Worm (Caenorhabditis elegans) whole organism, midembryonic: ENCODE data around the gene F54D12.10.

Source experiments
- T22C8.4 ChIP-seq: fragments of 200-800 bp; sonication (Bioruptor generic); IDR thresholded peaks from 2 replicates; pipeline ENCODE4 v1.3.6; 2022; ENCODE audit warnings: missing genetic modification characterization, missing compliant biosample characterization
- cog-1 ChIP-seq: sonication (generic microtip); optimal IDR thresholded peaks from 2 replicates; lab custom pipeline; 2016; ENCODE audit warnings: missing genetic modification characterization, missing compliant biosample characterization
- flt-1 ChIP-seq: fragments of 200-800 bp; sonication (Bioruptor generic); IDR thresholded peaks from 2 replicates; pipeline ENCODE4 v1.3.6; 2022; ENCODE audit warnings: missing genetic modification characterization, missing compliant biosample characterization
- klf-2 ChIP-seq: fragments of 200-800 bp; sonication (Bioruptor generic); conservative IDR thresholded peaks from 2 replicates; pipeline ENCODE4 v1.3.6; 2022; ENCODE audit warnings: missing genetic modification reagents, missing genetic modification characterization, missing compliant biosample characterization
- med-1 ChIP-seq: sonication (generic microtip); optimal IDR thresholded peaks from 2 replicates; lab custom pipeline; 2017; ENCODE audit warnings: missing genetic modification characterization, mild to moderate bottlenecking, missing compliant biosample characterization, antibody characterized with exemption, missing genetic modification reagents; ENCODE audit not compliant: insufficient read depth
- ref-1 ChIP-seq: fragments of 200-800 bp; sonication (Bioruptor generic); conservative IDR thresholded peaks from 2 replicates; pipeline ENCODE4 v1.3.6; 2022; ENCODE audit warnings: missing genetic modification reagents, missing genetic modification characterization, missing compliant biosample characterization
- tab-1 ChIP-seq: fragments of 200-800 bp; sonication (Bioruptor generic); IDR thresholded peaks from 2 replicates; pipeline ENCODE4 v1.3.6; 2022; ENCODE audit warnings: missing genetic modification characterization, missing compliant biosample characterization
- ztf-23 ChIP-seq: fragments of 200-800 bp; sonication (Bioruptor generic); IDR thresholded peaks from 2 replicates; pipeline ENCODE4 v1.3.6; 2022; ENCODE audit warnings: missing genetic modification reagents, missing genetic modification characterization, missing compliant biosample characterization
- ztf-29 ChIP-seq: fragments of 200-800 bp; sonication (Bioruptor generic); IDR thresholded peaks from 2 replicates; pipeline ENCODE4 v1.3.6; 2022; ENCODE audit warnings: missing genetic modification reagents, missing genetic modification characterization, missing compliant biosample characterization

The F54D12.10 gene

DNA sequence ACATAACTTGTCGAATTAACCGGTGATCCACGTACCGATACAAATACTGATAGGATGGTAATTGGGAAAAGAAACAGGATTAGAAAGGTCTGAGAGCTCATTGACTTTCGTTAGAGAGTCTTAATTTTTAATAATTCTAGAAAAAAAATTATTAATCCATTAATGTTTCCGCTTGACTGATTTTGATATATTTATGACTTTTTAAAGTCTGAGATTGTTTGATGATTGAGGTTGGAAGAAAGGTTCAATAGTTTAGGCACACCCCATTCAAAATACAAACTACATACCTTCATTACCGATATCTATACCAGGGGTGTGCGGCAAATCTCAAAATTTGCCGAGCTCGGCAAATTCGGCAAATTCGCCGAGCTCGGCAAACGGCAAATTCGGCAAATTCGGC lies at the start of gene F54D12.10:
Gene F54D12.10, minus strand, starts transcription at position 101 of the 400 bp plus-strand sequence.
- TF ChIP-seq tab-1 (GFP tag; lab: Robert Waterston, UW), result no peak
- no peak for TF ChIP-seq T22C8.4 (GFP tag; lab: Robert Waterston, UW)
- no peak for TF ChIP-seq cog-1 (tag; lab: Kevin White, UChicago)
- TF ChIP-seq ref-1 (GFP tag; lab: Robert Waterston, UW), result no peak
- TF ChIP-seq ztf-23 (GFP tag; lab: Robert Waterston, UW), result no peak
- TF ChIP-seq med-1 (GFP tag; lab: Kevin White, UChicago), result no peak
- TF ChIP-seq flt-1 (GFP tag; lab: Robert Waterston, UW), result no peak
- no peak for TF ChIP-seq klf-2 (GFP tag; lab: Robert Waterston, UW)
- no peak for TF ChIP-seq ztf-29 (GFP tag; lab: Robert Waterston, UW)

DNA sequence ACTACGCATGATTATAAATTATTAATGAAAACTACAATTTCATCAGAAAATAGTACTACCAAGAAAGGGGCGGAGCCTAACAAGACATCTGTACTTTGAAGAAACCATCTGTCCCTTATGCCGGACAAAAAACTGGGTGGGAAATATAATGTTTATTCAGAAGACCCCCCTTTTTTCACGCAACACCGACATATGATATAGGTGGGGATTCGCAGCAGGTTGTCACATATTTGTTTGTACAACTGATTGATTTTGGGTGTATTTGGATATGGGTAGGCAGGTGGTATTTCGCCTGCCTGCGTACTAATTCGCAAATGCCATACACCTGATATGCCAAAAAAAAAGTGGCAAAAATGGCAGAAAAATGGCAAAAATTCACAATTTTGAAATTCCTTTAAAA lies 45.5 kb upstream of the F54D12.10 start, which contains the start of gene Y51H7C.10:
Gene Y51H7C.10, minus strand, starts transcription at position 101 of the 400 bp plus-strand sequence.
- TF ChIP-seq med-1 (GFP tag; lab: Kevin White, UChicago) (no peak), tab-1 (GFP tag; lab: Robert Waterston, UW) (no peak), ztf-23 (GFP tag; lab: Robert Waterston, UW) (no peak), T22C8.4 (GFP tag; lab: Robert Waterston, UW) (no peak), ref-1 (GFP tag; lab: Robert Waterston, UW) (no peak), flt-1 (GFP tag; lab: Robert Waterston, UW) (no peak), cog-1 (tag; lab: Kevin White, UChicago) (no peak), klf-2 (GFP tag; lab: Robert Waterston, UW) (no peak), ztf-29 (GFP tag; lab: Robert Waterston, UW) (no peak)

DNA sequence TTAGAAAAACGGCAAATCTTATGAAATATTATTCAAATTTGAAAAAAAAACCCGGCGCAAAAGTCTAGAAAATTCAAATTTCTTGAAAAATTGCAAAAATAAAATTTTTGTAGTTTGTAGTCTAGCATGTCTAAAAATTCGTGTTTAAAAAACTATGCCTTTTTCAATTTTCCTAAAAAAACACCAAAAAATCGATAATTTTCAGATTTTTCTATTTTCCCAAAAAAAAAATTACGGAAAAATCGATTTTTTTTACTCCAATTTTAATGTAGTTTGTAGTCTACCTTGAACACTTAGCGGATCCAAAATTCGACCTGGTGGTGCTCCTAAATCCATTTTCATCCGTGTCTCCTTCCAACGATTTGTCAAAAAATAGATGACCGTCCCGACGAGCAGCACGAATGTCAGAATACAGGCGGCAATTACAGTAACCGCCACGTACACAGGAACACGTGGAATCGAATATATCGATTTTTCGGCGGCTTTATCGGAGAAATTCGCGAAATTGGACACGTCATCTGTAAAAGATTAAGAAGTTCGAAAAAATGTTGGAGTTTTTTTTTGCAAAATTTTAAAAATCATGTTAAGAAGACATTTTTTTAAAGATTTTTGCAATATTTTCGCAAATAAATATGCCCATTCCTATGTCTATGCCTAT lies 42.8 kb upstream of the F54D12.10 start:
- TF ChIP-seq tab-1 (GFP tag; lab: Robert Waterston, UW) (no peak), med-1 (GFP tag; lab: Kevin White, UChicago) (no peak), ref-1 (GFP tag; lab: Robert Waterston, UW) (no peak), T22C8.4 (GFP tag; lab: Robert Waterston, UW) (no peak), ztf-29 (GFP tag; lab: Robert Waterston, UW) (no peak), cog-1 (tag; lab: Kevin White, UChicago) (no peak), klf-2 (GFP tag; lab: Robert Waterston, UW) (no peak), ztf-23 (GFP tag; lab: Robert Waterston, UW) (no peak), flt-1 (GFP tag; lab: Robert Waterston, UW) (no peak)

DNA sequence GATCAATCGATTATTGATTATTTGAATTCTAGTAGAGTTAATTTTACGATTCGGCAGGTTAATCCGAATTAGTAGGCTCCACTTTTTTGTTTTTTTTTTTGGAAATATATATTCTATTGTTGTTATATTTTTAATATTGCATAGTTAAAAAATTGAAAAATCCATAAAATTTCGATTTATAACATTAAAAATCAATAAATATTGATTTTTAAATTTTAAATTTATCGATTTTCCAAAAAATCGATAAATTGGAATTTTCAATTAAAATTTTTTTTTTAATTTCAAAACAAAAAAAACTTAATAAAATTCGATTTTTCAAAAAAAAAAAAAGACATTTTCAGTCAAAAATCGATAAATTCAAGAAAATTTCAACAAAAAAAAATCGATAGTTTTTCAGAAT lies 41.8 kb upstream of the F54D12.10 start:
- TF ChIP-seq T22C8.4 (GFP tag; lab: Robert Waterston, UW) (peak; percentile 35; the same call in 1 of the 2 replicates), cog-1 (tag; lab: Kevin White, UChicago) (no peak), med-1 (GFP tag; lab: Kevin White, UChicago) (no peak)

DNA sequence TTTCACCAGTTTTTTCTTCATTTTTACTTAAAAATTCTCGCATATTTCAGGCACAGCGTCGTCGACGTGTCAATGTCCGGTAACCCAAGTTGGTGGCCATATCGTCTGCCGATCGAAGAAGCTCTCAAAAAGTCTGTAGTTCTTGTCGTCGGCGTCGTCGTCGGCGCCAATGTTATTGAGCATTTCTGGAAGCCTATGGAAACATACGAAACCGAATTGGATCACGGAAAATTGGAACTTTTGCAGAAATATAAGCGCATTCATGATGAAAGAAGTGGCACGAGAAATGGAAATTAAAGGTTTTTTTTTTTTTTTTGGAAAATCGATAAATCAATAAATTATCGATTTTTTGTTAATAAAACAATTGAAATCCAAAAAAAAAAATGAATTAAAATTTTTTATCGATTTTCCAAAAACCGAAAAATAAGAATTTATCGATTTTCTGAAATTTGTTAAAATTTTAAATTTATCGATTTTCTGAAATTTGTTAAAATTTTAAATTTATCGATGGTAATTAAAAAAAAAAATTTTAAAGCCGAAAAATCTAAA lies 34.3 kb upstream of the F54D12.10 start, which contains the start of gene alkb-1:
Gene alkb-1, plus strand, starts transcription at position 51 of the 549 bp plus-strand sequence.
- peak; percentile 45; the same call in 1 of the 2 replicates for TF ChIP-seq T22C8.4 (GFP tag; lab: Robert Waterston, UW)
- TF ChIP-seq klf-2 (GFP tag; lab: Robert Waterston, UW), result no peak

DNA sequence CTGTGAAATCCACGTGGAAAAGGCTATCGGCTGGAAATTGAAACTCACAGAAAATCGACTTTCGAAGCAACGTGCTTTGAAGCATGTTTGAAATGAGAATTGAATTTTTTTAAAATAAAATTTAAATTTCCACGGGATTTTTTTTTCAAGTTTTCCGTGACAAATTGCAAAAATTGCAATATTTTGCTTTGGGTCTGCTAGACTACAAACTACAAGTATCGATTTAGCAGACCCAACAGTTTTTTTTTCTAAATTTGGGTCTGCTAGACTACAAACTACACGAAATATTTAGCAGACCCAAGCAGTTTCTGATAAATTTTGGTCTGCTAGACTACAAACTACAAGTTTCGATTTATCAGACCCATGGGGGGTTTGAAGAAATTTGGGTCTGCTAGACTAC lies 33.2 kb upstream of the F54D12.10 start, which contains the start of gene Y51H7C.9:
Gene Y51H7C.9, minus strand, starts transcription at position 101 of the 400 bp plus-strand sequence.
- no peak for TF ChIP-seq med-1 (GFP tag; lab: Kevin White, UChicago)
- TF ChIP-seq tab-1 (GFP tag; lab: Robert Waterston, UW), result no peak

DNA sequence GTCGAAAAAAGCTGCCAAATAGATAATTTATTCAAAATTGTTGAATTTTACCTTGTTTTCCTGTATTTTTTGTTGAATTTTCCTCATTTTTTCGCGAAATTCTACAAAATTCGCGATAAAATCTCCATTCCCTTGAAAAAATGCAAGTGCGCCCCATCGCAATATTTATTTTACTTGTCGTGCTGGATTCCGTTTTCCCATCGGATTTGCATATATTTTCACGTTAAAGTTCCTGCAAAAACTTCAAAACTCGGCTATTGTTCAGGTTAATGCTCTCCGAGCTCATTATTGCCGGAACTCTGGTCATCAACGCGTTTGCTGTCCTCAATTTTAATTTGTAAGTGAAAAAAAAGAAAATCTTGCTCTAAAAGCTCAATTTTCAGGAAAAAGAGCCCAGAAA lies 24.9 kb upstream of the F54D12.10 start, which contains the start of the genes Y51H7C.41 and cogc-4:
Gene Y51H7C.41, plus strand, starts transcription at position 266 of the 400 bp plus-strand sequence.
Gene cogc-4, plus strand, starts transcription at position 386 of the 400 bp plus-strand sequence.
- no peak for TF ChIP-seq flt-1 (GFP tag; lab: Robert Waterston, UW)
- TF ChIP-seq ref-1 (GFP tag; lab: Robert Waterston, UW), result no peak
- TF ChIP-seq tab-1 (GFP tag; lab: Robert Waterston, UW), result no peak
- TF ChIP-seq klf-2 (GFP tag; lab: Robert Waterston, UW), result no peak
- TF ChIP-seq ztf-29 (GFP tag; lab: Robert Waterston, UW), result no peak
- no peak for TF ChIP-seq cog-1 (tag; lab: Kevin White, UChicago)
- no peak for TF ChIP-seq ztf-23 (GFP tag; lab: Robert Waterston, UW)
- no peak for TF ChIP-seq T22C8.4 (GFP tag; lab: Robert Waterston, UW)
- no peak for TF ChIP-seq med-1 (GFP tag; lab: Kevin White, UChicago)

DNA sequence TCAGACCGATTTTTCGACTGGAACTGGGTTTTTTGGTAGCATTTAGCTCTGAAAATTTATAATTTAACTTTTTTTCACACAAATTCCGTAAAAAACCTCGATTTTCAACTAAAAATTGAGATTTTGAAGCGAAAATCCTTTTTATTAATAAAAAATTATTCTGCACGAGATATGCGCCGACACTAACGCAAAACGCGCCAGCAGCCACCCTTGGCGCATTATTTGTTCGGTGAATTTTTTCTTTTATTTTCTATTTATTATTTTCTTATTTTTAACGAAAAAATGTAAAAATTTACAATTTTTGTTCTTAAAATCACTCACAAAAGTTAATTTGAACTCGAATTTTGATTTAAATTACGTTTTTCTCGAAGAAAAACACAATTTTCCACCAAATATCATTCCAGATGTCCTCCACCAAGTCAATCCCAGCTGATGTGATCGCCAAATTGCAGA lies 24.0 kb upstream of the F54D12.10 start, which contains the start of gene Y51H7C.7:
Gene Y51H7C.7, plus strand, starts transcription at position 403 of the 453 bp plus-strand sequence.
- TF ChIP-seq med-1 (GFP tag; lab: Kevin White, UChicago) (no peak), tab-1 (GFP tag; lab: Robert Waterston, UW) (no peak), klf-2 (GFP tag; lab: Robert Waterston, UW) (no peak), cog-1 (tag; lab: Kevin White, UChicago) (no peak), ref-1 (GFP tag; lab: Robert Waterston, UW) (no peak), T22C8.4 (GFP tag; lab: Robert Waterston, UW) (no peak), ztf-23 (GFP tag; lab: Robert Waterston, UW) (no peak)

DNA sequence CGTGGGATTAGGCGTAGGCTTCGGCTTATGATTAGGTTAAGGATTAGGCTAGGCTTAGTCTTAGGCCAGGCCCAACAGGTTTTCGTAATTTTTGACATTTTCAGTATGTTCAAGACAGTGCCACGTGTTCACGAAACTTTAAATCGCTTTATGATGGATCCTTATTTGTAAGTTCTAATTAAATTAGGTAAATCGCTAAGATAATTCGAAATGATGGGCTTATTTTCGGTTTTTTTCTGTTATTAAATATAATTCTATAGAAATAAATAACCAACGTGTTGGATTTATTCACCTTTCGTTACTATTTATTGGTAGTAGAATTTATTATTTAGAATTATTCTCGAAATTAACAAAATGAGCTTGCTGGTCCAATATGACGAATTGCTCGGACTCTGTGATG lies 23.3 kb upstream of the F54D12.10 start, which contains the start of gene Y51H7C.8:
Gene Y51H7C.8, plus strand, starts transcription at position 301 of the 400 bp plus-strand sequence.
- TF ChIP-seq tab-1 (GFP tag; lab: Robert Waterston, UW), result no peak
- TF ChIP-seq flt-1 (GFP tag; lab: Robert Waterston, UW), result no peak
- TF ChIP-seq klf-2 (GFP tag; lab: Robert Waterston, UW), result no peak
- no peak for TF ChIP-seq med-1 (GFP tag; lab: Kevin White, UChicago)
- TF ChIP-seq cog-1 (tag; lab: Kevin White, UChicago), result no peak
- TF ChIP-seq ztf-23 (GFP tag; lab: Robert Waterston, UW), result no peak
- no peak for TF ChIP-seq ref-1 (GFP tag; lab: Robert Waterston, UW)
- TF ChIP-seq T22C8.4 (GFP tag; lab: Robert Waterston, UW), result no peak
- no peak for TF ChIP-seq ztf-29 (GFP tag; lab: Robert Waterston, UW)
